Fruit fly (Drosophila melanogaster) whole organism, embryonic: ENCODE results near the gene CG14120.

Experiments used
- CG17612 ChIP-seq: fragments of 200-800 bp; sonication (Bioruptor generic); IDR thresholded peaks from 2 replicates; pipeline ENCODE4 v1.3.6; 2022; ENCODE audit warnings: missing biosample characterization, missing genetic modification characterization
- CG18764 ChIP-seq: fragments of 200-800 bp; sonication (Bioruptor generic); optimal IDR thresholded peaks from 3 replicates; lab custom pipeline; 2016; ENCODE audit warnings: missing biosample characterization, missing genetic modification characterization
- CG32772 ChIP-seq: fragments of 200-800 bp; sonication (Bioruptor generic); IDR thresholded peaks from 2 replicates; pipeline ENCODE4 v1.3.6; 2022; ENCODE audit warnings: missing biosample characterization, missing genetic modification characterization
- CG8944 ChIP-seq: fragments of 200-800 bp; sonication (Bioruptor generic); optimal IDR thresholded peaks from 3 replicates; lab custom pipeline; 2016; ENCODE audit warnings: missing biosample characterization, missing genetic modification characterization
- Hr39 ChIP-seq: fragments of >200 bp; optimal IDR thresholded peaks from 2 replicates; lab custom pipeline; 2017
- Hr78 ChIP-seq, 2 experiments: fragments of 200-800 bp in 1 of 2; fragments of >200 bp in 1 of 2; sonication (Bioruptor generic) in 1 of 2; optimal IDR thresholded peaks; 2 replicates each; lab custom pipeline; 2017 to 2019; ENCODE audit warnings: missing biosample characterization in 2 of 2, missing genetic modification characterization in 2 of 2, mild to moderate bottlenecking in 1 of 2, moderate library complexity in 1 of 2
- Med ChIP-seq: fragments of 200-800 bp; sonication (Bioruptor generic); peaks from one replicate; lab custom pipeline; 2016; ENCODE audit warnings: missing biosample characterization, missing genetic modification characterization, mild to moderate bottlenecking, inconsistent platforms, moderate library complexity
- Mes4 ChIP-seq: fragments of 200-800 bp; sonication (Bioruptor generic); optimal IDR thresholded peaks from 2 replicates; lab custom pipeline; 2016; ENCODE audit warnings: missing biosample characterization, missing genetic modification characterization
- Trl ChIP-seq, 3 experiments: fragments of >200 bp in 2 of 3; fragments of 200-800 bp in 1 of 3; sonication (Bioruptor generic) in 1 of 3; optimal IDR thresholded peaks; 2 replicates in 1 of 3; 3 replicates in 2 of 3; lab custom pipeline; 2016 to 2017; ENCODE audit warnings: missing biosample characterization in 1 of 3, missing genetic modification characterization in 1 of 3
- chif ChIP-seq, 2 experiments: fragments of 200-800 bp; sonication (Bioruptor generic); optimal IDR thresholded peaks; 3 replicates each; lab custom pipeline; 2016; ENCODE audit warnings: missing biosample characterization in 2 of 2, missing genetic modification characterization in 2 of 2

DNA sequence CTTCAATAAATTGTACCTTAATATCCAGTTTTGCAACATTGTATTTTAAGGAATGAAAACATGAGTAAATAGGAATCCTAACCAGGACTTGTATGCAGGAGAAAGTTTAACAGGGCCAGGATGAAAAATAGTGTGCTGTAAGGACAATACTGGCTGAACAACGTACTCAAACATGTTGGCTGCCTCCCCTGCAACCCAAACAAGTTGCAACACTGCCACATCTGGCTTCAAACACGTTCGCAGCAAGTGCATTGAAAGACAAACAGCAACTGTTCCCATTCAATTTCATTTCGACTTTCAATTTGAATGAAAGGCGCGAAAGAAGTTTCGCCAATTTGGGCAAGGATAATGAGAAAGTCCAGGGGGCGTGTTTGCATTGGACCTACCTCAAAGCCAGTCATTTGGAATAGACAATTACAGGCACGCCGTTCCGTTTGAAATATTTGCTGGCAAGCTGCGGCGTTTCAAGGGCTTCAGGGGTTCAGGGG, 16.8 kb upstream of the CG14120 start:
- no peak for TF ChIP-seq chif (GFP tag; optimal IDR thresholded peaks at IDR 0.05; lab: Kevin White, UChicago)
- TF ChIP-seq Hr78 (GFP tag; optimal IDR thresholded peaks at IDR 0.05; lab: Kevin White, UChicago): no peak
- TF ChIP-seq CG8944 (GFP tag; lab: Kevin White, UChicago): no peak
- TF ChIP-seq Trl (optimal IDR thresholded peaks at IDR 0.05; lab: Kevin White, UChicago): no peak
- no peak for TF ChIP-seq Trl (GFP tag; optimal IDR thresholded peaks at IDR 0.05; lab: Kevin White, UChicago)
- no peak for TF ChIP-seq CG32772 (GFP tag; lab: Robert Waterston, UW)
- no peak for TF ChIP-seq Med (GFP tag; lab: Kevin White, UChicago)
- TF ChIP-seq CG18764 (GFP tag; lab: Kevin White, UChicago): no peak
- no peak for TF ChIP-seq Mes4 (GFP tag; lab: Kevin White, UChicago)
- TF ChIP-seq CG17612 (GFP tag; lab: Robert Waterston, UW): no peak
- no peak for TF ChIP-seq Hr39 (lab: Kevin White, UChicago)
